Worm (Caenorhabditis elegans) whole organism, young adult: ENCODE results near the gene Y47D3B.4.
A peak's percentile ranks its signal among the peaks of the same experiment; 100 is the strongest.

Source experiments
- B0019.2 ChIP-seq: fragments of 200-800 bp; sonication (Bioruptor generic); conservative IDR thresholded peaks from 2 replicates; pipeline ENCODE4 v1.3.6; 2022; ENCODE audit warnings: missing genetic modification reagents, missing genetic modification characterization, missing compliant biosample characterization
- F10E7.11 ChIP-seq: sonication (generic microtip); optimal IDR thresholded peaks from 2 replicates; lab custom pipeline; 2017; ENCODE audit warnings: mild to moderate bottlenecking, missing genetic modification characterization, moderate library complexity, missing compliant biosample characterization
- F23B12.7 ChIP-seq: sonication (generic microtip); optimal IDR thresholded peaks from 2 replicates; lab custom pipeline; 2017; ENCODE audit warnings: missing genetic modification characterization, mild to moderate bottlenecking, missing compliant biosample characterization, antibody characterized with exemption, moderate library complexity; ENCODE audit not compliant: insufficient read depth
- F33H1.4 ChIP-seq: fragments of 200-800 bp; sonication (Bioruptor generic); IDR thresholded peaks from 2 replicates; pipeline ENCODE4 v1.3.6; 2022; ENCODE audit warnings: missing genetic modification reagents, missing genetic modification characterization, missing compliant biosample characterization
- F37B4.10 ChIP-seq: fragments of 200-800 bp; sonication (Bioruptor generic); IDR thresholded peaks from 2 replicates; pipeline ENCODE4 v1.3.6; 2022; ENCODE audit warnings: missing genetic modification characterization, missing compliant biosample characterization
- F55B11.4 ChIP-seq: sonication (generic microtip); optimal IDR thresholded peaks from 2 replicates; lab custom pipeline; 2016; ENCODE audit warnings: missing compliant biosample characterization, missing genetic modification characterization, borderline replicate concordance; ENCODE audit not compliant: insufficient read depth
- T07F8.4 ChIP-seq: sonication (generic microtip); optimal IDR thresholded peaks from 2 replicates; lab custom pipeline; 2016; ENCODE audit warnings: mild to moderate bottlenecking, missing genetic modification characterization, moderate library complexity, missing compliant biosample characterization
- Y53G8AR.9 ChIP-seq: fragments of 200-800 bp; sonication (Bioruptor generic); conservative IDR thresholded peaks from 2 replicates; pipeline ENCODE4 v1.3.6; 2022; ENCODE audit warnings: missing genetic modification reagents, missing genetic modification characterization, missing compliant biosample characterization
- Y56A3A.18 ChIP-seq: fragments of 200-800 bp; sonication (Bioruptor generic); IDR thresholded peaks from 2 replicates; pipeline ENCODE4 v1.3.6; 2022; ENCODE audit warnings: missing genetic modification reagents, missing genetic modification characterization, missing compliant biosample characterization
- Y79H2A.3 ChIP-seq: fragments of 200-800 bp; sonication (Bioruptor generic); conservative IDR thresholded peaks from 2 replicates; pipeline ENCODE4 v1.3.6; 2022; ENCODE audit warnings: missing genetic modification reagents, missing genetic modification characterization, missing compliant biosample characterization
- Y95B8A.8 ChIP-seq: fragments of 200-800 bp; sonication (Bioruptor generic); IDR thresholded peaks from 2 replicates; pipeline ENCODE4 v1.3.6; 2022; ENCODE audit warnings: missing genetic modification reagents, missing genetic modification characterization, missing compliant biosample characterization
- ama-1 ChIP-seq, 3 experiments: fragments of 150-350 bp in 1 of 3; sonication (generic microtip) in 2 of 3; optimal IDR thresholded peaks; 2 replicates each; lab custom pipeline; 2014 to 2018; ENCODE audit warnings: missing biosample characterization in 2 of 3, missing genetic modification characterization in 2 of 3, missing genetic modification reagents in 2 of 3
- attf-5 ChIP-seq: fragments of 200-800 bp; sonication (Bioruptor generic); optimal IDR thresholded peaks from 2 replicates; lab custom pipeline; 2018; ENCODE audit warnings: mild to moderate bottlenecking, missing genetic modification characterization, missing compliant biosample characterization
- bed-2 ChIP-seq: fragments of 200-800 bp; sonication (Bioruptor generic); IDR thresholded peaks from 2 replicates; pipeline ENCODE4 v1.3.6; 2022; ENCODE audit warnings: missing genetic modification reagents, missing genetic modification characterization, missing compliant biosample characterization
- cebp-1 ChIP-seq, 2 experiments: fragments of 200-800 bp in 1 of 2; sonication (Bioruptor generic) in 1 of 2; sonication (generic microtip) in 1 of 2; IDR thresholded peaks in 1 of 2; optimal IDR thresholded peaks in 1 of 2; 2 replicates each; pipeline versions ENCODE4 v1.3.6 to Lab custom; 2017 to 2022; ENCODE audit warnings: missing compliant biosample characterization in 2 of 2, missing genetic modification characterization in 2 of 2, mild to moderate bottlenecking in 1 of 2, missing genetic modification reagents in 1 of 2, moderate library complexity in 1 of 2
- cebp-2 ChIP-seq: fragments of 200-800 bp; sonication (Bioruptor generic); IDR thresholded peaks from 2 replicates; pipeline ENCODE4 v1.3.6; 2022; ENCODE audit warnings: missing genetic modification characterization, missing compliant biosample characterization
- ceh-100 ChIP-seq: fragments of 200-800 bp; sonication (Bioruptor generic); IDR thresholded peaks from 2 replicates; pipeline ENCODE4 v1.3.6; 2022; ENCODE audit warnings: missing genetic modification reagents, missing genetic modification characterization, missing compliant biosample characterization
- ceh-79 ChIP-seq: sonication (generic microtip); optimal IDR thresholded peaks from 2 replicates; lab custom pipeline; 2017; ENCODE audit warnings: mild to moderate bottlenecking, missing genetic modification characterization, missing compliant biosample characterization
- dox-1 ChIP-seq: fragments of 200-800 bp; sonication (Bioruptor generic); IDR thresholded peaks from 2 replicates; pipeline ENCODE4 v1.3.6; 2022; ENCODE audit warnings: missing genetic modification reagents, missing genetic modification characterization, missing compliant biosample characterization
- egrh-3 ChIP-seq: fragments of 200-800 bp; sonication (Bioruptor generic); IDR thresholded peaks from 2 replicates; pipeline ENCODE4 v1.3.6; 2022; ENCODE audit warnings: missing genetic modification reagents, missing genetic modification characterization, missing compliant biosample characterization
- ekl-4 ChIP-seq: fragments of 200-800 bp; sonication (Bioruptor generic); IDR thresholded peaks from 2 replicates; pipeline ENCODE4 v1.3.6; 2022; ENCODE audit warnings: missing genetic modification reagents, missing genetic modification characterization, missing compliant biosample characterization
- ets-4 ChIP-seq: fragments of 200-800 bp; sonication (Bioruptor generic); optimal IDR thresholded peaks from 2 replicates; lab custom pipeline; 2018; ENCODE audit warnings: mild to moderate bottlenecking, missing genetic modification characterization, missing compliant biosample characterization
- him-1 ChIP-seq: sonication (generic microtip); optimal IDR thresholded peaks from 2 replicates; lab custom pipeline; 2016; ENCODE audit warnings: missing genotype, missing genetic modification reagents, missing genetic modification characterization, missing compliant biosample characterization
- hlh-12 ChIP-seq: sonication (generic microtip); optimal IDR thresholded peaks from 2 replicates; lab custom pipeline; 2016; ENCODE audit warnings: missing genetic modification characterization, missing compliant biosample characterization
- hlh-26 ChIP-seq: fragments of 200-800 bp; sonication (Bioruptor generic); conservative IDR thresholded peaks from 2 replicates; pipeline ENCODE4 v1.3.6; 2022; ENCODE audit warnings: missing genetic modification reagents, missing genetic modification characterization, missing compliant biosample characterization
- hmg-20 ChIP-seq: fragments of 200-800 bp; sonication (Bioruptor generic); IDR thresholded peaks from 2 replicates; pipeline ENCODE4 v1.3.6; 2022; ENCODE audit warnings: missing genetic modification reagents, missing genetic modification characterization, missing compliant biosample characterization
- hsf-1 ChIP-seq: fragments of 200-800 bp; sonication (Bioruptor generic); IDR thresholded peaks from 2 replicates; pipeline ENCODE4 v1.3.6; 2022; ENCODE audit warnings: missing genetic modification reagents, missing genetic modification characterization, missing compliant biosample characterization
- lir-1 ChIP-seq: fragments of 200-800 bp; sonication (Bioruptor generic); conservative IDR thresholded peaks from 2 replicates; pipeline ENCODE4 v1.3.6; 2022; ENCODE audit warnings: missing genetic modification reagents, missing genetic modification characterization, missing compliant biosample characterization
- lsl-1 ChIP-seq: fragments of 200-800 bp; sonication (Bioruptor generic); optimal IDR thresholded peaks from 2 replicates; lab custom pipeline; 2018; ENCODE audit warnings: mild to moderate bottlenecking, missing genetic modification characterization, moderate library complexity, missing compliant biosample characterization
- madf-10 ChIP-seq: sonication (generic microtip); optimal IDR thresholded peaks from 2 replicates; lab custom pipeline; 2016; ENCODE audit warnings: mild to moderate bottlenecking, missing genetic modification characterization, missing compliant biosample characterization
- madf-6 ChIP-seq: fragments of 200-800 bp; sonication (Bioruptor generic); IDR thresholded peaks from 2 replicates; pipeline ENCODE4 v1.3.6; 2022; ENCODE audit warnings: missing genetic modification reagents, missing genetic modification characterization, missing compliant biosample characterization
- mcd-1 ChIP-seq: fragments of 200-800 bp; sonication (Bioruptor generic); IDR thresholded peaks from 2 replicates; pipeline ENCODE4 v1.3.6; 2022; ENCODE audit warnings: missing genetic modification reagents, missing genetic modification characterization, missing compliant biosample characterization
- nfya-2 ChIP-seq: fragments of 200-800 bp; sonication (Bioruptor generic); IDR thresholded peaks from 2 replicates; pipeline ENCODE4 v1.3.6; 2022; ENCODE audit warnings: missing genetic modification reagents, missing genetic modification characterization, missing compliant biosample characterization
- nfyb-1 ChIP-seq: fragments of 200-800 bp; sonication (Bioruptor generic); IDR thresholded peaks from 2 replicates; pipeline ENCODE4 v1.3.6; 2022; ENCODE audit warnings: missing genetic modification reagents, missing genetic modification characterization, missing compliant biosample characterization
- nhr-120 ChIP-seq: fragments of 200-800 bp; sonication (Bioruptor generic); IDR thresholded peaks from 2 replicates; pipeline ENCODE4 v1.3.6; 2022; ENCODE audit warnings: missing genetic modification characterization, missing compliant biosample characterization
- nhr-80 ChIP-seq: sonication (generic microtip); optimal IDR thresholded peaks from 2 replicates; lab custom pipeline; 2016; ENCODE audit warnings: missing genetic modification characterization, missing compliant biosample characterization
- rpc-1 ChIP-seq, 2 experiments: fragments of 150-350 bp in 1 of 2; sonication (generic microtip) in 1 of 2; optimal IDR thresholded peaks; 2 replicates each; lab custom pipeline; 2014 to 2018; ENCODE audit warnings: missing biosample characterization in 1 of 2, missing genetic modification characterization in 1 of 2, missing genetic modification reagents in 1 of 2, missing genotype in 1 of 2
- snpc-1.3 ChIP-seq: sonication (generic microtip); optimal IDR thresholded peaks from 2 replicates; lab custom pipeline; 2017; ENCODE audit warnings: missing genetic modification characterization, mild to moderate bottlenecking, missing compliant biosample characterization, antibody characterized with exemption, moderate library complexity, missing genotype, missing genetic modification reagents; ENCODE audit not compliant: insufficient read depth
- snpc-3.4 ChIP-seq: sonication (generic microtip); optimal IDR thresholded peaks from 2 replicates; lab custom pipeline; 2017; ENCODE audit warnings: missing genetic modification characterization, mild to moderate bottlenecking, missing compliant biosample characterization, antibody characterized with exemption, moderate library complexity, missing genotype, missing genetic modification reagents
- somi-1 ChIP-seq: fragments of 200-800 bp; sonication (Bioruptor generic); optimal IDR thresholded peaks from 2 replicates; lab custom pipeline; 2018; ENCODE audit warnings: mild to moderate bottlenecking, missing genetic modification characterization, missing compliant biosample characterization
- sptf-2 ChIP-seq: fragments of 200-800 bp; sonication (Bioruptor generic); optimal IDR thresholded peaks from 2 replicates; lab custom pipeline; 2018; ENCODE audit warnings: mild to moderate bottlenecking, missing genetic modification characterization, missing compliant biosample characterization
- unc-130 ChIP-seq: sonication (generic microtip); optimal IDR thresholded peaks from 2 replicates; lab custom pipeline; 2016; ENCODE audit warnings: missing genetic modification reagents, missing genetic modification characterization, missing compliant biosample characterization
- unc-62 ChIP-seq: fragments of 150-350 bp; optimal IDR thresholded peaks from 2 replicates; lab custom pipeline; 2014; ENCODE audit warnings: missing biosample characterization, missing genetic modification reagents, missing genetic modification characterization
- zfh-2 ChIP-seq: fragments of 200-800 bp; sonication (Bioruptor generic); conservative IDR thresholded peaks from 2 replicates; pipeline ENCODE4 v1.3.6; 2022; ENCODE audit warnings: missing genetic modification reagents, missing genetic modification characterization, missing compliant biosample characterization
- ztf-25 ChIP-seq: fragments of 200-800 bp; sonication (Bioruptor generic); IDR thresholded peaks from 2 replicates; pipeline ENCODE4 v1.3.6; 2022; ENCODE audit warnings: missing genetic modification reagents, missing genetic modification characterization, missing compliant biosample characterization
- ztf-28 ChIP-seq: fragments of 200-800 bp; sonication (Bioruptor generic); IDR thresholded peaks from 2 replicates; pipeline ENCODE4 v1.3.6; 2022; ENCODE audit warnings: missing genetic modification reagents, missing genetic modification characterization, missing compliant biosample characterization
- ztf-3 ChIP-seq: fragments of 200-800 bp; sonication (Bioruptor generic); optimal IDR thresholded peaks from 2 replicates; lab custom pipeline; 2018; ENCODE audit warnings: mild to moderate bottlenecking, missing genetic modification characterization, missing compliant biosample characterization

Y47D3B.4 gene

ce11 chrIII:11371236-11371635 lies 33.9 kb upstream of the Y47D3B.4 start (continued):
- TF ChIP-seq lsl-1 (peak; percentile 54), ztf-3 (peak; percentile 4), ceh-79 (no peak), snpc-1.3 (tag; lab: Kevin White, UChicago) (peak; percentile 55), cebp-2 (GFP tag; lab: Robert Waterston, UW) (no peak; the same call in 1 of the 2 replicates), hlh-12 (tag; lab: Kevin White, UChicago) (peak; percentile 21), unc-62 (GFP tag; lab: Kevin White, UChicago) (no peak), bed-2 (GFP tag; lab: Robert Waterston, UW) (no peak), madf-10 (peak; percentile 74), Y95B8A.8 (GFP tag; lab: Robert Waterston, UW) (no peak), madf-6 (GFP tag; lab: Robert Waterston, UW) (peak; percentile 68), unc-130 (GFP tag; lab: Kevin White, UChicago) (peak; percentile 21), F23B12.7 (tag; lab: Kevin White, UChicago) (peak; percentile 82), somi-1 (GFP tag; lab: Kevin White, UChicago) (peak; percentile 47), F33H1.4 (GFP tag; lab: Robert Waterston, UW) (peak; percentile 43), nfyb-1 (peak; percentile 90), ztf-28 (GFP tag; lab: Robert Waterston, UW) (no peak), snpc-3.4 (tag; lab: Kevin White, UChicago) (peak; percentile 13), lir-1 (GFP tag; lab: Robert Waterston, UW) (0 out of 2 replicates have a peak, but pooled peaks have one; percentile 22), hlh-26 (GFP tag; lab: Robert Waterston, UW) (no peak), Y79H2A.3 (GFP tag; lab: Robert Waterston, UW) (no peak), hmg-20 (no peak), rpc-1 (optimal IDR thresholded peaks at IDR 0.05; lab: Kevin White, UChicago) (peak; percentile 78), rpc-1 (tag; optimal IDR thresholded peaks at IDR 0.05; lab: Kevin White, UChicago) (peak; percentile 86), ztf-25 (peak; percentile 78; the same call in 1 of the 2 replicates), cebp-1 (GFP tag; IDR thresholded peaks at IDR 0.05; lab: Robert Waterston, UW) (peak; percentile 41; the same call in 1 of the 2 replicates), cebp-1 (tag; optimal IDR thresholded peaks at IDR 0.05; lab: Kevin White, UChicago) (no peak), nhr-80 (peak; percentile 22), Y56A3A.18 (GFP tag; lab: Robert Waterston, UW) (peak; percentile 72; the same call in 1 of the 2 replicates), ama-1 (optimal IDR thresholded peaks at IDR 0.05; lab: Kevin White, UChicago) (no peak), ama-1 (GFP tag; optimal IDR thresholded peaks at IDR 0.05; lab: Kevin White, UChicago) (peak; percentile 49 to 74), nhr-120 (GFP tag; lab: Robert Waterston, UW) (no peak), nfya-2 (no peak), F55B11.4 (tag; lab: Kevin White, UChicago) (no peak), ets-4 (GFP tag; lab: Kevin White, UChicago) (no peak), mcd-1 (GFP tag; lab: Robert Waterston, UW) (peak; percentile 56), F10E7.11 (peak; percentile 50), attf-5 (peak; percentile 34), Y53G8AR.9 (GFP tag; lab: Robert Waterston, UW) (no peak), dox-1 (GFP tag; lab: Robert Waterston, UW) (peak; percentile 76), ceh-100 (GFP tag; lab: Robert Waterston, UW) (peak; percentile 71), hsf-1 (GFP tag; lab: Robert Waterston, UW) (no peak), sptf-2 (GFP tag; lab: Kevin White, UChicago) (no peak), zfh-2 (GFP tag; lab: Robert Waterston, UW) (peak; percentile 58), T07F8.4 (tag; lab: Kevin White, UChicago) (peak; percentile 33), F37B4.10 (GFP tag; lab: Robert Waterston, UW) (no peak), ekl-4 (GFP tag; lab: Robert Waterston, UW) (peak; percentile 83), B0019.2 (GFP tag; lab: Robert Waterston, UW) (no peak), egrh-3 (no peak), him-1 (tag; lab: Kevin White, UChicago) (peak; percentile 77)
